Fruit fly (Drosophila melanogaster): ENCODE data around the gene Tango5.
A peak's percentile ranks its signal among the peaks of the same experiment; 100 is the strongest.

The Tango5 gene

dm6 chrX:10775690-10776089 lies 11.5 kb upstream of the Tango5 start (continued):
- TF ChIP-seq CG3919 (GFP tag; optimal IDR thresholded peaks at IDR 0.05) (peak; percentile 42), CG6792 (GFP tag; optimal IDR thresholded peaks at IDR 0.05) (peak; percentile 39), CG32006 (GFP tag; optimal IDR thresholded peaks at IDR 0.05) (peak; percentile 75), OdsH (GFP tag; optimal IDR thresholded peaks at IDR 0.05) (peak; percentile 58), Eip93F (GFP tag; optimal IDR thresholded peaks at IDR 0.05) (no peak), fd59A (GFP tag; optimal IDR thresholded peaks at IDR 0.05) (no peak), CG11762 (GFP tag; optimal IDR thresholded peaks at IDR 0.05; ENCODE audit: insufficient read depth) (peak; percentile 29)

dm6 chrX:10774957-10775682 lies 10.9 kb upstream of the Tango5 start:
- no peak for TF ChIP-seq CG34406 (GFP tag; optimal IDR thresholded peaks at IDR 0.05)
- no peak for TF ChIP-seq vri (GFP tag; optimal IDR thresholded peaks at IDR 0.05)
- no peak for TF ChIP-seq OdsH (GFP tag; optimal IDR thresholded peaks at IDR 0.05)
- TF ChIP-seq Met (GFP tag; optimal IDR thresholded peaks at IDR 0.05), result no peak
- no peak for TF ChIP-seq Smox (GFP tag; optimal IDR thresholded peaks at IDR 0.05)
- no peak for TF ChIP-seq spab (GFP tag; optimal IDR thresholded peaks at IDR 0.05)
- no peak for TF ChIP-seq CG6854 (GFP tag; optimal IDR thresholded peaks at IDR 0.05)
- no peak for TF ChIP-seq Lpt (GFP tag; optimal IDR thresholded peaks at IDR 0.05)
- no peak for TF ChIP-seq CG6792 (GFP tag; optimal IDR thresholded peaks at IDR 0.05)
- TF ChIP-seq Eip75B (GFP tag; optimal IDR thresholded peaks at IDR 0.05), result no peak
- no peak for TF ChIP-seq CG9139 (GFP tag; optimal IDR thresholded peaks at IDR 0.05)
- no peak for TF ChIP-seq CG11294 (GFP tag; IDR thresholded peaks at IDR 0.05)
- no peak for TF ChIP-seq CG1621 (tag; optimal IDR thresholded peaks at IDR 0.05)

- TF ChIP-seq Sox14 (GFP tag; optimal IDR thresholded peaks at IDR 0.05) (no peak), CG9139 (GFP tag; optimal IDR thresholded peaks at IDR 0.05) (peak; percentile 24), Ets21C (GFP tag; optimal IDR thresholded peaks at IDR 0.05) (no peak), esn (GFP tag; optimal IDR thresholded peaks at IDR 0.05) (no peak), CG4318 (GFP tag; optimal IDR thresholded peaks at IDR 0.05) (no peak), achi (GFP tag; optimal IDR thresholded peaks at IDR 0.05) (no peak), Hr38 (GFP tag; optimal IDR thresholded peaks at IDR 0.05) (no peak), fd59A (GFP tag; optimal IDR thresholded peaks at IDR 0.05) (no peak), Eip93F (GFP tag; optimal IDR thresholded peaks at IDR 0.05) (no peak), CG3032 (tag; optimal IDR thresholded peaks at IDR 0.05) (no peak), net (GFP tag; optimal IDR thresholded peaks at IDR 0.05) (peak; percentile 12), CG32006 (GFP tag; optimal IDR thresholded peaks at IDR 0.05) (no peak), lz (GFP tag; optimal IDR thresholded peaks at IDR 0.05) (no peak), spab (GFP tag; optimal IDR thresholded peaks at IDR 0.05) (peak; percentile 2), CG6163 (GFP tag; IDR thresholded peaks at IDR 0.05) (no peak), Hr4 (GFP tag; optimal IDR thresholded peaks at IDR 0.05) (no peak), CG6792 (GFP tag; optimal IDR thresholded peaks at IDR 0.05) (no peak), CG8119 (GFP tag; IDR thresholded peaks at IDR 0.05) (0 out of 3 replicates have a peak, but pooled peaks have one; percentile 20), Met (GFP tag; optimal IDR thresholded peaks at IDR 0.05) (no peak), Sox102F (GFP tag; optimal IDR thresholded peaks at IDR 0.05) (no peak), OdsH (GFP tag; optimal IDR thresholded peaks at IDR 0.05) (no peak), acj6 (GFP tag; optimal IDR thresholded peaks at IDR 0.05) (no peak), CG6808 (GFP tag; optimal IDR thresholded peaks at IDR 0.05) (peak; percentile 29), CG11294 (GFP tag; IDR thresholded peaks at IDR 0.05) (no peak), CG7368 (GFP tag; optimal IDR thresholded peaks at IDR 0.05) (no peak), Blimp-1 (GFP tag; optimal IDR thresholded peaks at IDR 0.05) (no peak), CG15336 (GFP tag; IDR thresholded peaks at IDR 0.05) (no peak), CG34406 (GFP tag; optimal IDR thresholded peaks at IDR 0.05) (no peak), dac (GFP tag; optimal IDR thresholded peaks at IDR 0.05) (no peak), Eip75B (GFP tag; optimal IDR thresholded peaks at IDR 0.05) (no peak), CG1621 (tag; optimal IDR thresholded peaks at IDR 0.05) (no peak), Ets96B (tag; optimal IDR thresholded peaks at IDR 0.05) (no peak), CG31627 (GFP tag; optimal IDR thresholded peaks at IDR 0.05) (no peak), Sox15 (GFP tag; optimal IDR thresholded peaks at IDR 0.05) (no peak), cyc (GFP tag; optimal IDR thresholded peaks at IDR 0.05) (no peak), dsx (GFP tag; optimal IDR thresholded peaks at IDR 0.05; ENCODE audit: poor library complexity, severe bottlenecking) (no peak), Smox (GFP tag; optimal IDR thresholded peaks at IDR 0.05) (no peak), ss (GFP tag; optimal IDR thresholded peaks at IDR 0.05) (peak; percentile 11 to 64), svp (GFP tag) (no peak), vri (GFP tag; optimal IDR thresholded peaks at IDR 0.05) (no peak)
Measured at dm6 chrX:10773562-10773961, 9.3 kb upstream of the Tango5 start.
